Fruit fly (Drosophila melanogaster): ENCODE results near the gene CG32277.

The CG32277 gene

dm6 chr3L:3248714-3249663 is 43.7 kb upstream of the CG32277 start (continued):
- TF ChIP-seq az2 (GFP tag; optimal IDR thresholded peaks at IDR 0.05) (peak; percentile 56), D (optimal IDR thresholded peaks at IDR 0.05) (no peak), D (GFP tag; optimal IDR thresholded peaks at IDR 0.05) (peak; percentile 29), CG7271 (tag; optimal IDR thresholded peaks at IDR 0.05) (no peak), lov (optimal IDR thresholded peaks at IDR 0.05) (no peak), lov (GFP tag; IDR thresholded peaks at IDR 0.05) (no peak), H2.0 (GFP tag; IDR thresholded peaks at IDR 0.05) (no peak), CG7357 (GFP tag; IDR thresholded peaks at IDR 0.05) (0 out of 3 replicates have a peak, but pooled peaks have one; percentile 46), dmrt99B (tag; optimal IDR thresholded peaks at IDR 0.05) (peak; percentile 62), Sry-δ (GFP tag; optimal IDR thresholded peaks at IDR 0.05) (no peak), disco-r (GFP tag; optimal IDR thresholded peaks at IDR 0.05) (no peak), cg (GFP tag; optimal IDR thresholded peaks at IDR 0.05) (peak; percentile 61), odd (GFP tag; optimal IDR thresholded peaks at IDR 0.05) (peak; percentile 25), CG18599 (GFP tag; optimal IDR thresholded peaks at IDR 0.05) (peak; percentile 20), row (GFP tag; IDR thresholded peaks at IDR 0.05) (peak; percentile 54), Oli (tag; optimal IDR thresholded peaks at IDR 0.05) (peak; percentile 58), cato (GFP tag; optimal IDR thresholded peaks at IDR 0.05; ENCODE audit: borderline replicate concordance) (peak; percentile 26), tx (GFP tag; optimal IDR thresholded peaks at IDR 0.05) (no peak), Bteb2 (GFP tag; optimal IDR thresholded peaks at IDR 0.05) (peak; percentile 44), Dref (GFP tag; IDR thresholded peaks at IDR 0.05) (no peak), prd (optimal IDR thresholded peaks at IDR 0.05) (no peak), prd (GFP tag; IDR thresholded peaks at IDR 0.05) (peak; percentile 23; the same call in 1 of the 3 replicates), insv (GFP tag; optimal IDR thresholded peaks at IDR 0.05) (no peak), CTCF (GFP tag; optimal IDR thresholded peaks at IDR 0.05) (no peak), Sox102F (GFP tag; optimal IDR thresholded peaks at IDR 0.05) (peak; percentile 68), cad (GFP tag; optimal IDR thresholded peaks at IDR 0.05) (no peak), Ssrp (tag; optimal IDR thresholded peaks at IDR 0.05) (peak; percentile 67), tll (GFP tag; optimal IDR thresholded peaks at IDR 0.05) (no peak), CG1024 (GFP tag; IDR thresholded peaks at IDR 0.05) (0 out of 2 replicates have a peak, but pooled peaks have one; percentile 22), ap (GFP tag; IDR thresholded peaks at IDR 0.05) (0 out of 2 replicates have a peak, but pooled peaks have one; percentile 4), tgo (GFP tag; IDR thresholded peaks at IDR 0.05) (0 out of 3 replicates have a peak, but pooled peaks have one; percentile 31), CG30403 (GFP tag; optimal IDR thresholded peaks at IDR 0.05) (peak; percentile 56), bcd (GFP tag; optimal IDR thresholded peaks at IDR 0.05) (peak; percentile 43), fd3F (GFP tag; optimal IDR thresholded peaks at IDR 0.05) (no peak), lmd (GFP tag; IDR thresholded peaks at IDR 0.05) (peak; percentile 33; the same call in 1 of the 2 replicates), fd96Cb (tag; optimal IDR thresholded peaks at IDR 0.05) (peak; percentile 38), eve (GFP tag; optimal IDR thresholded peaks at IDR 0.05) (peak in 1 of 2 experiments; percentile 73), CG11247 (GFP tag; IDR thresholded peaks at IDR 0.05) (no peak), CG17359 (tag; optimal IDR thresholded peaks at IDR 0.05) (peak; percentile 34), maf-S (GFP tag; optimal IDR thresholded peaks at IDR 0.05) (no peak), CG31224 (GFP tag; IDR thresholded peaks at IDR 0.05) (no peak), HLH54F (GFP tag; optimal IDR thresholded peaks at IDR 0.05) (peak; percentile 23), CG7556 (GFP tag; optimal IDR thresholded peaks at IDR 0.05) (peak; percentile 19), CG13424 (tag; optimal IDR thresholded peaks at IDR 0.05) (peak; percentile 65), slbo (GFP tag; IDR thresholded peaks at IDR 0.05) (peak; percentile 39; the same call in 1 of the 2 replicates), CG3838 (GFP tag; optimal IDR thresholded peaks at IDR 0.05) (no peak), unc-4 (GFP tag; IDR thresholded peaks at IDR 0.05; ENCODE audit: partially characterized antibody) (no peak), HHEX (GFP tag; optimal IDR thresholded peaks at IDR 0.05) (peak; percentile 18), ATbp (GFP tag; optimal IDR thresholded peaks at IDR 0.05) (peak; percentile 35)

Measured in whole organism, embryonic.